Fruit fly (Drosophila melanogaster): ENCODE results near the gene gskt.

gskt gene

DNA sequence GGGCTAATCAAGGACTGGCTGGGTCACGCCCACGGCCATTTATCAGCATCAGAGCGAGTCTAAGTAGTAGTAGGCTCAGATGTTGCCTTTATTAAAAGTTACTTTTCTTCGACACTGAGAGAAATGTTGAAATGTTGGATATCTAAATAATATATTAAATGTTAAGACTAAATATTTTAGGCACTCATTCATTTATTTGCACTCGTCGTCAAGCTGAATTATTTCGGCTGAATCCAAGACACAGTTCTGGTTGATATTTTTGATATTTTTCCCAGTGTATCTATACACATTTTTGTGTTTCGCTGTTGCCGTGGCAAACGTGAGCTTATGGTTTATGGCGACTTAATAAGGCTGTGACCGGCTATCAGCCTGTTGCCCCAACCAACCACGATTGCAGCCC, 47.2 kb upstream of the gskt start (continued):
- TF ChIP-seq toy (GFP tag; IDR thresholded peaks at IDR 0.05): peak; percentile 15; the same call in 1 of the 2 replicates
- TF ChIP-seq CG13296 (GFP tag; optimal IDR thresholded peaks at IDR 0.05): peak; percentile 58
- TF ChIP-seq CHES-1-like (GFP tag; optimal IDR thresholded peaks at IDR 0.05): no peak
- TF ChIP-seq YL-1 (GFP tag; optimal IDR thresholded peaks at IDR 0.05): no peak
- TF ChIP-seq tll (GFP tag; optimal IDR thresholded peaks at IDR 0.05): no peak
- TF ChIP-seq CG4360 (GFP tag; IDR thresholded peaks at IDR 0.05): 0 out of 2 replicates have a peak, but pooled peaks have one; percentile 32
- peak; percentile 11 for TF ChIP-seq CG2202 (tag; optimal IDR thresholded peaks at IDR 0.05)
- TF ChIP-seq D19B (GFP tag; optimal IDR thresholded peaks at IDR 0.05): no peak
- no peak for TF ChIP-seq CG4328 (GFP tag; optimal IDR thresholded peaks at IDR 0.05)
- TF ChIP-seq CG33557 (GFP tag; optimal IDR thresholded peaks at IDR 0.05): no peak
- TF ChIP-seq CG4854 (GFP tag; optimal IDR thresholded peaks at IDR 0.05): peak; percentile 49
- peak; percentile 15 for TF ChIP-seq ems (GFP tag; optimal IDR thresholded peaks at IDR 0.05)
- TF ChIP-seq zfh2 (GFP tag; optimal IDR thresholded peaks at IDR 0.05): no peak
- TF ChIP-seq CG4707 (GFP tag; optimal IDR thresholded peaks at IDR 0.05): peak; percentile 31
- peak; percentile 49 for TF ChIP-seq dmrt11E (tag; optimal IDR thresholded peaks at IDR 0.05)
- no peak for TF ChIP-seq gfzf (GFP tag; optimal IDR thresholded peaks at IDR 0.05)
- peak; percentile 36 for TF ChIP-seq jing (GFP tag; optimal IDR thresholded peaks at IDR 0.05)
- TF ChIP-seq CG1024 (GFP tag; IDR thresholded peaks at IDR 0.05): peak; percentile 75
- peak; percentile 76 for TF ChIP-seq Ada2b (GFP tag; IDR thresholded peaks at IDR 0.05)
- no peak for TF ChIP-seq Lpt (GFP tag; optimal IDR thresholded peaks at IDR 0.05)
- TF ChIP-seq CG6854 (GFP tag; optimal IDR thresholded peaks at IDR 0.05): peak; percentile 56
- no peak for TF ChIP-seq CG6272 (GFP tag; IDR thresholded peaks at IDR 0.05)
- TF ChIP-seq CG15073 (GFP tag; optimal IDR thresholded peaks at IDR 0.05): no peak
- TF ChIP-seq pho (GFP tag; optimal IDR thresholded peaks at IDR 0.05): no peak
- TF ChIP-seq CG11696 (GFP tag; IDR thresholded peaks at IDR 0.05): peak; percentile 66
- peak; percentile 3 for TF ChIP-seq TFAM (GFP tag; optimal IDR thresholded peaks at IDR 0.05)
- TF ChIP-seq Mad (GFP tag; optimal IDR thresholded peaks at IDR 0.05): no peak
- TF ChIP-seq p53 (GFP tag; optimal IDR thresholded peaks at IDR 0.05): no peak
- TF ChIP-seq CG3838 (GFP tag; optimal IDR thresholded peaks at IDR 0.05): no peak
- TF ChIP-seq dimm (GFP tag; IDR thresholded peaks at IDR 0.05): no peak
- no peak for TF ChIP-seq pzg (GFP tag; optimal IDR thresholded peaks at IDR 0.05)
- no peak for TF ChIP-seq CG6175 (GFP tag; IDR thresholded peaks at IDR 0.05)
- peak; percentile 77 for TF ChIP-seq Xrp1 (GFP tag; IDR thresholded peaks at IDR 0.05)
- TF ChIP-seq sd (tag; optimal IDR thresholded peaks at IDR 0.05): peak; percentile 27
- TF ChIP-seq bigmax (GFP tag; optimal IDR thresholded peaks at IDR 0.05): no peak
- no peak for TF ChIP-seq mam (GFP tag; optimal IDR thresholded peaks at IDR 0.05)
- TF ChIP-seq Ets65A (GFP tag): peak; percentile 95
- peak; percentile 45 for TF ChIP-seq CTCF (GFP tag; optimal IDR thresholded peaks at IDR 0.05)
- no peak for TF ChIP-seq insv (GFP tag; optimal IDR thresholded peaks at IDR 0.05)
- peak; percentile 70; the same call in 2 of the 3 replicates for TF ChIP-seq CG11093 (GFP tag; IDR thresholded peaks at IDR 0.05)
- TF ChIP-seq sens-2 (GFP tag; IDR thresholded peaks at IDR 0.05): peak; percentile 71
- TF ChIP-seq CG34224 (GFP tag; IDR thresholded peaks at IDR 0.05; ENCODE audit: partially characterized antibody): no peak
- no peak for TF ChIP-seq CG15479 (GFP tag; optimal IDR thresholded peaks at IDR 0.05)
- TF ChIP-seq CG12071 (GFP tag; optimal IDR thresholded peaks at IDR 0.05): peak; percentile 79
- TF ChIP-seq CG12104 (GFP tag; optimal IDR thresholded peaks at IDR 0.05): peak; percentile 48
- peak; percentile 71 for TF ChIP-seq CG30403 (GFP tag; optimal IDR thresholded peaks at IDR 0.05)
- peak; percentile 75 for TF ChIP-seq nerfin-1 (tag; optimal IDR thresholded peaks at IDR 0.05)
- TF ChIP-seq ci (GFP tag; IDR thresholded peaks at IDR 0.05): peak; percentile 92
- TF ChIP-seq CG12391 (tag; optimal IDR thresholded peaks at IDR 0.05): peak; percentile 59
- peak; percentile 88 for TF ChIP-seq sens (GFP tag)
- peak; percentile 51 for TF ChIP-seq CG30431 (GFP tag; optimal IDR thresholded peaks at IDR 0.05)
- no peak for TF ChIP-seq twi (tag; optimal IDR thresholded peaks at IDR 0.05)
- no peak for TF ChIP-seq CG8089 (GFP tag; optimal IDR thresholded peaks at IDR 0.05)
